Worm (Caenorhabditis elegans) whole organism, young adult: ENCODE data around the gene Y67D8C.2.

Experiments
- K11D2.4 ChIP-seq: fragments of 200-800 bp; sonication (Bioruptor generic); IDR thresholded peaks from 2 replicates; pipeline ENCODE4 v1.3.6; 2022; ENCODE audit warnings: missing genetic modification reagents, missing genetic modification characterization, missing compliant biosample characterization
- Y56A3A.18 ChIP-seq: fragments of 200-800 bp; sonication (Bioruptor generic); IDR thresholded peaks from 2 replicates; pipeline ENCODE4 v1.3.6; 2022; ENCODE audit warnings: missing genetic modification reagents, missing genetic modification characterization, missing compliant biosample characterization
- atf-7 ChIP-seq: sonication (generic microtip); optimal IDR thresholded peaks from 2 replicates; lab custom pipeline; 2017; ENCODE audit warnings: mild to moderate bottlenecking, missing genetic modification characterization, missing compliant biosample characterization
- dpl-1 ChIP-seq: fragments of 150-350 bp; optimal IDR thresholded peaks from 2 replicates; lab custom pipeline; 2014; ENCODE audit warnings: missing biosample characterization, missing genetic modification reagents, missing genetic modification characterization
- ekl-4 ChIP-seq: fragments of 200-800 bp; sonication (Bioruptor generic); IDR thresholded peaks from 2 replicates; pipeline ENCODE4 v1.3.6; 2022; ENCODE audit warnings: missing genetic modification reagents, missing genetic modification characterization, missing compliant biosample characterization
- ets-4 ChIP-seq: fragments of 200-800 bp; sonication (Bioruptor generic); optimal IDR thresholded peaks from 2 replicates; lab custom pipeline; 2018; ENCODE audit warnings: mild to moderate bottlenecking, missing genetic modification characterization, missing compliant biosample characterization
- hlh-12 ChIP-seq: sonication (generic microtip); optimal IDR thresholded peaks from 2 replicates; lab custom pipeline; 2016; ENCODE audit warnings: missing genetic modification characterization, missing compliant biosample characterization
- lin-54 ChIP-seq: fragments of 200-800 bp; sonication (Bioruptor generic); optimal IDR thresholded peaks from 2 replicates; lab custom pipeline; 2018; ENCODE audit warnings: mild to moderate bottlenecking, missing genetic modification characterization, missing compliant biosample characterization
- lsy-27 ChIP-seq: sonication (generic microtip); optimal IDR thresholded peaks from 2 replicates; lab custom pipeline; 2017; ENCODE audit warnings: missing genetic modification characterization, mild to moderate bottlenecking, missing compliant biosample characterization, antibody characterized with exemption, missing genotype, borderline replicate concordance; ENCODE audit not compliant: insufficient read depth
- madf-10 ChIP-seq: sonication (generic microtip); optimal IDR thresholded peaks from 2 replicates; lab custom pipeline; 2016; ENCODE audit warnings: mild to moderate bottlenecking, missing genetic modification characterization, missing compliant biosample characterization
- mes-4 ChIP-seq: sonication (generic microtip); optimal IDR thresholded peaks from 2 replicates; lab custom pipeline; 2016; ENCODE audit warnings: missing genotype, missing genetic modification characterization, missing compliant biosample characterization
- nfyb-1 ChIP-seq: fragments of 200-800 bp; sonication (Bioruptor generic); IDR thresholded peaks from 2 replicates; pipeline ENCODE4 v1.3.6; 2022; ENCODE audit warnings: missing genetic modification reagents, missing genetic modification characterization, missing compliant biosample characterization
- nhr-120 ChIP-seq: fragments of 200-800 bp; sonication (Bioruptor generic); IDR thresholded peaks from 2 replicates; pipeline ENCODE4 v1.3.6; 2022; ENCODE audit warnings: missing genetic modification characterization, missing compliant biosample characterization
- somi-1 ChIP-seq: fragments of 200-800 bp; sonication (Bioruptor generic); optimal IDR thresholded peaks from 2 replicates; lab custom pipeline; 2018; ENCODE audit warnings: mild to moderate bottlenecking, missing genetic modification characterization, missing compliant biosample characterization

DNA sequence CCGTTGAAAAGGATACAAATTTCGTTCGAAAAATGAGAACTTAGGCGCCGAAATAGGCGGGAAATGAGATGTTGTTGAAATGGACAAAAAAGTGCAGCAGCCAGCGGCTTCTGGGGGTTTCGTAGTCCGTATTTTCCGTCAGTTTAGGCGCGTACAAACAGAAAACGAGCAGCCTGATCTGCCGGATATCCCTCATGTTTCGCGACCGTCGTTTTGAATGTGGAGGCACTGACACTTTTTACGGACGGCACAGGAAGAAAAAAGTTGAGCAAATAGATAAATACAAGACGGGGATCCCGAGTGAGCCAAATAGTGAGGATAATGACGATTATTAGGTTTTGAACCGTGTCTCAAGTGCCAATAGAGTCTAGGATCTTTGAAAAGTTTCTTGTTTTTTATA lies 4.1 kb downstream of the Y67D8C.2 start, which contains the start of gene Y67D8C.22:
- TF ChIP-seq hlh-12 (tag; lab: Kevin White, UChicago) (no peak), nhr-120 (GFP tag; lab: Robert Waterston, UW) (no peak), ets-4 (no peak), mes-4 (no peak), K11D2.4 (GFP tag; lab: Robert Waterston, UW) (no peak), nfyb-1 (GFP tag; lab: Robert Waterston, UW) (no peak), ekl-4 (GFP tag; lab: Robert Waterston, UW) (no peak), Y56A3A.18 (GFP tag; lab: Robert Waterston, UW) (no peak), madf-10 (tag; lab: Kevin White, UChicago) (no peak), somi-1 (no peak), lin-54 (GFP tag; lab: Kevin White, UChicago) (no peak), atf-7 (no peak), dpl-1 (GFP tag; lab: Kevin White, UChicago) (no peak), lsy-27 (tag; lab: Kevin White, UChicago) (no peak)
